Worm (Caenorhabditis elegans) whole organism, young adult: ENCODE results near the gene F13E9.5.

Experiments used
- B0336.3 ChIP-seq: fragments of 200-800 bp; sonication (Bioruptor generic); IDR thresholded peaks from 2 replicates; pipeline ENCODE4 v1.3.6; 2022; ENCODE audit warnings: missing genetic modification characterization, missing compliant biosample characterization
- D2030.7 ChIP-seq: fragments of 200-800 bp; sonication (Bioruptor generic); IDR thresholded peaks from 2 replicates; pipeline ENCODE4 v1.3.6; 2022; ENCODE audit warnings: missing genetic modification reagents, missing genetic modification characterization, missing compliant biosample characterization
- F33H1.4 ChIP-seq: fragments of 200-800 bp; sonication (Bioruptor generic); IDR thresholded peaks from 2 replicates; pipeline ENCODE4 v1.3.6; 2022; ENCODE audit warnings: missing genetic modification reagents, missing genetic modification characterization, missing compliant biosample characterization
- Y67H2A.10 ChIP-seq: fragments of 200-800 bp; sonication (Bioruptor generic); conservative IDR thresholded peaks from 2 replicates; pipeline ENCODE4 v1.3.6; 2022; ENCODE audit warnings: missing genetic modification reagents, missing genetic modification characterization, missing compliant biosample characterization
- Y79H2A.3 ChIP-seq: fragments of 200-800 bp; sonication (Bioruptor generic); conservative IDR thresholded peaks from 2 replicates; pipeline ENCODE4 v1.3.6; 2022; ENCODE audit warnings: missing genetic modification reagents, missing genetic modification characterization, missing compliant biosample characterization
- ZK185.1 ChIP-seq: sonication (generic microtip); optimal IDR thresholded peaks from 2 replicates; lab custom pipeline; 2016; ENCODE audit warnings: mild to moderate bottlenecking, missing genetic modification characterization, missing compliant biosample characterization; ENCODE audit not compliant: poor library complexity, severe bottlenecking
- aptf-3 ChIP-seq: fragments of 200-800 bp; sonication (Bioruptor generic); IDR thresholded peaks from 2 replicates; pipeline ENCODE4 v1.3.6; 2022; ENCODE audit warnings: missing genetic modification characterization, missing compliant biosample characterization
- attf-3 ChIP-seq: fragments of 200-800 bp; sonication (Bioruptor generic); conservative IDR thresholded peaks from 2 replicates; pipeline ENCODE4 v1.3.6; 2022; ENCODE audit warnings: missing genetic modification reagents, missing genetic modification characterization, missing compliant biosample characterization
- attf-5 ChIP-seq: fragments of 200-800 bp; sonication (Bioruptor generic); optimal IDR thresholded peaks from 2 replicates; lab custom pipeline; 2018; ENCODE audit warnings: mild to moderate bottlenecking, missing genetic modification characterization, missing compliant biosample characterization
- attf-6 ChIP-seq: fragments of 200-800 bp; sonication (Bioruptor generic); IDR thresholded peaks from 2 replicates; pipeline ENCODE4 v1.3.6; 2022; ENCODE audit warnings: missing genetic modification reagents, missing genetic modification characterization, missing compliant biosample characterization
- bed-2 ChIP-seq: fragments of 200-800 bp; sonication (Bioruptor generic); IDR thresholded peaks from 2 replicates; pipeline ENCODE4 v1.3.6; 2022; ENCODE audit warnings: missing genetic modification reagents, missing genetic modification characterization, missing compliant biosample characterization
- ceh-58 ChIP-seq: fragments of 200-800 bp; sonication (Bioruptor generic); IDR thresholded peaks from 2 replicates; pipeline ENCODE4 v1.3.6; 2022; ENCODE audit warnings: missing genetic modification characterization, missing compliant biosample characterization
- die-1 ChIP-seq: sonication (generic microtip); optimal IDR thresholded peaks from 2 replicates; lab custom pipeline; 2016; ENCODE audit warnings: missing genotype, mild to moderate bottlenecking, missing genetic modification characterization, missing compliant biosample characterization
- dpl-1 ChIP-seq: fragments of 150-350 bp; optimal IDR thresholded peaks from 2 replicates; lab custom pipeline; 2014; ENCODE audit warnings: missing biosample characterization, missing genetic modification reagents, missing genetic modification characterization
- egl-18 ChIP-seq: fragments of 200-800 bp; sonication (Bioruptor generic); IDR thresholded peaks from 2 replicates; pipeline ENCODE4 v1.3.6; 2022; ENCODE audit warnings: missing genetic modification reagents, missing genetic modification characterization, missing compliant biosample characterization
- fkh-3 ChIP-seq: sonication (generic microtip); optimal IDR thresholded peaks from 2 replicates; lab custom pipeline; 2016; ENCODE audit warnings: mild to moderate bottlenecking, missing genetic modification characterization, missing compliant biosample characterization
- hmg-1.2 ChIP-seq: fragments of 200-800 bp; sonication (Bioruptor generic); IDR thresholded peaks from 2 replicates; pipeline ENCODE4 v1.3.6; 2022; ENCODE audit warnings: missing genetic modification reagents, missing genetic modification characterization, missing compliant biosample characterization
- hmg-20 ChIP-seq: fragments of 200-800 bp; sonication (Bioruptor generic); IDR thresholded peaks from 2 replicates; pipeline ENCODE4 v1.3.6; 2022; ENCODE audit warnings: missing genetic modification reagents, missing genetic modification characterization, missing compliant biosample characterization
- let-526 ChIP-seq: fragments of 200-800 bp; sonication (Bioruptor generic); IDR thresholded peaks from 2 replicates; pipeline ENCODE4 v1.3.6; 2022; ENCODE audit warnings: missing genetic modification reagents, missing genetic modification characterization, missing compliant biosample characterization
- let-607 ChIP-seq, 2 experiments: fragments of 200-800 bp in 1 of 2; sonication (Bioruptor generic) in 1 of 2; sonication (generic microtip) in 1 of 2; optimal IDR thresholded peaks; 2 replicates each; lab custom pipeline; 2016 to 2018; ENCODE audit warnings: mild to moderate bottlenecking in 2 of 2, missing compliant biosample characterization in 2 of 2, missing genetic modification characterization in 2 of 2, moderate library complexity in 2 of 2, missing genotype in 1 of 2
- lin-35 ChIP-seq, 3 experiments: fragments of 150-350 bp in 2 of 3; sonication (generic microtip) in 1 of 3; optimal IDR thresholded peaks; 2 replicates each; lab custom pipeline; 2014 to 2018; ENCODE audit warnings: missing biosample characterization in 3 of 3, missing genetic modification characterization in 3 of 3, missing genetic modification reagents in 3 of 3
- lin-40 ChIP-seq: sonication (generic microtip); optimal IDR thresholded peaks from 2 replicates; lab custom pipeline; 2016; ENCODE audit warnings: missing genetic modification characterization, mild to moderate bottlenecking, missing compliant biosample characterization, missing genotype, missing genetic modification reagents
- lin-54 ChIP-seq: fragments of 200-800 bp; sonication (Bioruptor generic); optimal IDR thresholded peaks from 2 replicates; lab custom pipeline; 2018; ENCODE audit warnings: mild to moderate bottlenecking, missing genetic modification characterization, missing compliant biosample characterization
- madf-8 ChIP-seq: fragments of 200-800 bp; sonication (Bioruptor generic); conservative IDR thresholded peaks from 2 replicates; pipeline ENCODE4 v1.3.6; 2022; ENCODE audit warnings: missing genetic modification reagents, missing genetic modification characterization, missing compliant biosample characterization
- nhr-120 ChIP-seq: fragments of 200-800 bp; sonication (Bioruptor generic); IDR thresholded peaks from 2 replicates; pipeline ENCODE4 v1.3.6; 2022; ENCODE audit warnings: missing genetic modification characterization, missing compliant biosample characterization
- nhr-179 ChIP-seq: sonication (generic microtip); optimal IDR thresholded peaks from 2 replicates; lab custom pipeline; 2016; ENCODE audit warnings: mild to moderate bottlenecking, missing genetic modification characterization, missing compliant biosample characterization
- pbrm-1 ChIP-seq: fragments of 200-800 bp; sonication (Bioruptor generic); IDR thresholded peaks from 2 replicates; pipeline ENCODE4 v1.3.6; 2022; ENCODE audit warnings: missing genetic modification reagents, missing genetic modification characterization, missing compliant biosample characterization
- pha-4 ChIP-seq: fragments of 150-350 bp; sonication (generic microtip); optimal IDR thresholded peaks from 2 replicates; lab custom pipeline; 2014; ENCODE audit warnings: missing biosample characterization, missing genetic modification reagents, missing genetic modification characterization
- rpc-1 ChIP-seq, 2 experiments: fragments of 150-350 bp in 1 of 2; sonication (generic microtip) in 1 of 2; optimal IDR thresholded peaks; 2 replicates each; lab custom pipeline; 2014 to 2018; ENCODE audit warnings: missing biosample characterization in 1 of 2, missing genetic modification characterization in 1 of 2, missing genetic modification reagents in 1 of 2, missing genotype in 1 of 2
- snpc-1.3 ChIP-seq: sonication (generic microtip); optimal IDR thresholded peaks from 2 replicates; lab custom pipeline; 2017; ENCODE audit warnings: missing genetic modification characterization, mild to moderate bottlenecking, missing compliant biosample characterization, antibody characterized with exemption, moderate library complexity, missing genotype, missing genetic modification reagents; ENCODE audit not compliant: insufficient read depth
- tbp1 ChIP-seq: fragments of 200-800 bp; sonication (Bioruptor generic); optimal IDR thresholded peaks from 2 replicates; lab custom pipeline; 2018; ENCODE audit warnings: mild to moderate bottlenecking, missing genetic modification characterization, missing compliant biosample characterization
- ztf-18 ChIP-seq: sonication (generic microtip); optimal IDR thresholded peaks from 2 replicates; lab custom pipeline; 2016; ENCODE audit warnings: missing genotype, mild to moderate bottlenecking, missing genetic modification characterization, missing compliant biosample characterization
- ztf-28 ChIP-seq: fragments of 200-800 bp; sonication (Bioruptor generic); IDR thresholded peaks from 2 replicates; pipeline ENCODE4 v1.3.6; 2022; ENCODE audit warnings: missing genetic modification reagents, missing genetic modification characterization, missing compliant biosample characterization
- ztf-6 ChIP-seq: fragments of 200-800 bp; sonication (Bioruptor generic); IDR thresholded peaks from 2 replicates; pipeline ENCODE4 v1.3.6; 2022; ENCODE audit warnings: missing genetic modification reagents, missing genetic modification characterization, missing compliant biosample characterization

Gene F13E9.5

DNA sequence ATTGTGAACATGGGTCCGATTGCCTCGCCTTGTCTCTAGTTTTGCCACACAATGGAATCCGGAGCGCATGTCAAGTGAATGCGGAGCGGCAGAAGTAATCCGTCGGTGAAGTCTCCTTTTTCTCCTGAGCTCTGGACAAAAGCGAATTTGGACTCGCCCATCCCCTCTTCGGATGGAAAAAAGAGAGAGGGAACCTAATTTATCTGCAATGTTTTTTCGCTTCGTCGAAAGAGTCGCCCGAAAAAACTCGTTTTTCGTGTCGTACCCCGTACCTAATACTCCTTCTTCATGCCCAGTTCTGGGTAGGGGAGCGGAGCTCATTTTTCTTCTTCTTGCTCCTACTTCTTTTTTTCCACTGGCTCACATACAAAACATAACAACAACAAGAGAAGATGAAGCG is 14.0 kb downstream of the F13E9.5 start:
- TF ChIP-seq die-1 (no peak), nhr-120 (no peak), pha-4 (tag; lab: Kevin White, UChicago) (no peak), hmg-1.2 (GFP tag; lab: Robert Waterston, UW) (no peak), snpc-1.3 (tag; lab: Kevin White, UChicago) (no peak)
- TF ChIP-seq, all 124 proteins: peak for 0

DNA sequence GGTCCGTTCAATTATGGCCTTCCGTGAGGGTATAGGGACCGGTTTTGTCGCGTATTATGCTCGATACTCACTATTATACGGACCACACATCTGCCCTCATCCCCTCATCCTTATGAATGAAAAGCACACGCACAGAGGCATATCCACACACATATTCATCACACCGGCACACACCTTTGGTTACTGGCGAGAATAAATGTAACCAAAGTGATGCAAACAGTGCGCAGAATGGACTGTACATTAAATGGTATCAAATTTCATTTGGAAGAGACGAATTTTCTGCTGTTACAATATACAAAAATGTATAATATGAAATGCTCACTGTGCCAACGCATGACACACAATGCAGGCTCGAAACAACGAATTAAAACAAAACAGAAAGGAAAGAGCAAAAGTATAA is 14.5 kb downstream of the F13E9.5 start:
- no peak for TF ChIP-seq aptf-3 (GFP tag; lab: Robert Waterston, UW)
- TF ChIP-seq ZK185.1, result no peak
- no peak for TF ChIP-seq hmg-20 (GFP tag; lab: Robert Waterston, UW)
- no peak for TF ChIP-seq let-526 (GFP tag; lab: Robert Waterston, UW)

DNA sequence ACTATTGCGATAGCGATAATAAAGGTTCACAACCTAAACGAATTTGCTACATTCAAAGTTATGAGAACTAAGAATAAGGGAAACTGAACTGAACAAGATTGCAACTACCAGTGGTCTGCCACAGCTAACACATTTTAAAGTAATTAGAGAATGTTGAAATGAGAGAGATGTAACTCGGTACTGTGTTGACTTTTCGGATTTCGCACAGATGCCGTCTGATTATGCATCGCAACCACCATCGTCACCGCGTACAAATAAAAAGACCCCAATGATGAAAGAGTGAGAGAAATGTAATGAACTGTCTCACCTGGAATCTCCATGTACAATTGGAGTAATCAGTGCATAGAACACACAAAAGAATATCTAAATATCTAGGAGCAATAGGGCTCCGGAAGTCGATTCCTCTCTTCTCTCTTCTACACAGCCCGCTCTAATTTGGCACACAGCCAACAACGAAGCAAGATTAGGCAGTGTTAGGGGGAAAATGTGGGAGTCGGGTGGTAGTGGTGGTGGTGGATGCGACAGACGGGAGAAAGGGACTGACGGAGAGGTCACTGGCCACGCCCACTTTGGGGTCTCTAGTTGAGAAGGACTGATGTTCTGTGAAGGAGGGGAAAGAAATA is 15.4 kb downstream of the F13E9.5 start, which contains the start of gene F13E9.11:
Gene F13E9.11, minus strand, starts transcription at position 507 of the 623 bp plus-strand sequence.
- no peak for TF ChIP-seq pbrm-1
- no peak for TF ChIP-seq ztf-18 (tag; lab: Kevin White, UChicago)
- no peak for TF ChIP-seq Y67H2A.10
- TF ChIP-seq lin-54, result no peak
- no peak for TF ChIP-seq bed-2 (GFP tag; lab: Robert Waterston, UW)
- TF ChIP-seq let-607 (tag; optimal IDR thresholded peaks at IDR 0.05; lab: Kevin White, UChicago), result no peak
- no peak for TF ChIP-seq ztf-6 (GFP tag; lab: Robert Waterston, UW)
- no peak for TF ChIP-seq dpl-1 (GFP tag; lab: Kevin White, UChicago)
- no peak for TF ChIP-seq D2030.7
- no peak for TF ChIP-seq fkh-3 (tag; lab: Kevin White, UChicago)
- TF ChIP-seq ztf-28 (GFP tag; lab: Robert Waterston, UW), result no peak
- no peak for TF ChIP-seq Y79H2A.3 (GFP tag; lab: Robert Waterston, UW)
- no peak for TF ChIP-seq attf-5 (GFP tag; lab: Kevin White, UChicago)
- TF ChIP-seq attf-6, result no peak

DNA sequence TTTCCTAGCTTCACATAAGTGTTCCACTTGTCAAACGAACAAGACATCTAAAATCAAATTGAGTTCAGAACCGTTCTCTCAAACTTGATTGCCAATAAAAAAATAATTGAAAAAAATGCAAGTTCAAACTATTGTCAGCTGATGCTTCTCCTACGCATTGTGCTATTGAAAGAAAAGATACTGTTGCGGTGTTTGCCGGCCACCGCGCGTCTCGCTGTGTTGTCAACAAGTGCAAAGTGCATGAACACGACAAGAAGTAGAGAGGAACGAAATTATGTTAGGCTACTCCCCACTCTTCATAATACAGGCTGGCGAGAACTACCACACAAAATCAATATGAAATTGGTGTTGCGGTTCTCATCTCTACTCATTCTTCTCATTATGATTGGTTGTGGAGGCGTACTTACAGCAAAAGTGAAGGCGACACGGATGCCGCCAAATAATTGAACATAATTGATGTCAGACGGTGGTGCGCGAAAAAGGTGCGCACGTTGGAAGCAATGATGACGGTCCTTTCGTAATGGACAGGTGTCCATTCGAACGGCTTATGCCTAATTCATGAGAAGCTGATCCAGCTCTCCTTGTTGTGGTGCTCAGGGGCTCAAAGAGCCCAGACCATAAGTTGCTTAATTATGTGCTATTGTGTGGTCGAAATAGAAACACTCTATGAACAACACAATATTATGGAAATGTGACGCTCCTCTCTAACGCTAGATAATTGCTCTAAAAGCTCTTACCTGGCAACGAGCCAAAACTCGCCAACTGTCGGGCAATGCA is 16.6 kb downstream of the F13E9.5 start:
- no peak for TF ChIP-seq let-526 (GFP tag; lab: Robert Waterston, UW)
- TF ChIP-seq lin-40, result no peak
- no peak for TF ChIP-seq F33H1.4 (GFP tag; lab: Robert Waterston, UW)
- no peak for TF ChIP-seq attf-3
- TF ChIP-seq lin-35 (GFP tag; optimal IDR thresholded peaks at IDR 0.05; lab: Kevin White, UChicago), result no peak
- TF ChIP-seq ceh-58, result no peak
- no peak for TF ChIP-seq tbp1 (GFP tag; lab: Kevin White, UChicago)
- TF ChIP-seq rpc-1 (optimal IDR thresholded peaks at IDR 0.05; lab: Kevin White, UChicago), result no peak
- no peak for TF ChIP-seq rpc-1 (tag; optimal IDR thresholded peaks at IDR 0.05; lab: Kevin White, UChicago)
- no peak for TF ChIP-seq B0336.3 (GFP tag; lab: Robert Waterston, UW)
- TF ChIP-seq nhr-179, result no peak
- no peak for TF ChIP-seq egl-18 (GFP tag; lab: Robert Waterston, UW)
- TF ChIP-seq madf-8 (GFP tag; lab: Robert Waterston, UW), result no peak
